Worm (Caenorhabditis elegans) whole organism, L4/young adult: ENCODE results near the gene H24K24.2.

Experiments used
- W03F9.2 ChIP-seq: fragments of 150-350 bp; optimal IDR thresholded peaks from 2 replicates; lab custom pipeline; 2014; ENCODE audit warnings: missing biosample characterization, missing genetic modification characterization
- dao-5 ChIP-seq: sonication (generic microtip); optimal IDR thresholded peaks from 2 replicates; lab custom pipeline; 2016; ENCODE audit warnings: missing genotype, missing genetic modification characterization, moderate library complexity, missing compliant biosample characterization
- him-1 ChIP-seq: sonication (generic microtip); optimal IDR thresholded peaks from 2 replicates; lab custom pipeline; 2016; ENCODE audit warnings: missing genotype, missing genetic modification reagents, missing genetic modification characterization, missing compliant biosample characterization

ce11 chrV:878567-878966 is 39.0 kb upstream of the H24K24.2 start, which contains the start of gene T02B11.8:
- TF ChIP-seq dao-5 (tag; lab: Kevin White, UChicago), result no peak
- TF ChIP-seq him-1 (tag; lab: Kevin White, UChicago), result no peak
- no peak for TF ChIP-seq W03F9.2 (tag; lab: Kevin White, UChicago)
